Worm (Caenorhabditis elegans): ENCODE measurements around the gene twk-2.

Gene twk-2

DNA sequence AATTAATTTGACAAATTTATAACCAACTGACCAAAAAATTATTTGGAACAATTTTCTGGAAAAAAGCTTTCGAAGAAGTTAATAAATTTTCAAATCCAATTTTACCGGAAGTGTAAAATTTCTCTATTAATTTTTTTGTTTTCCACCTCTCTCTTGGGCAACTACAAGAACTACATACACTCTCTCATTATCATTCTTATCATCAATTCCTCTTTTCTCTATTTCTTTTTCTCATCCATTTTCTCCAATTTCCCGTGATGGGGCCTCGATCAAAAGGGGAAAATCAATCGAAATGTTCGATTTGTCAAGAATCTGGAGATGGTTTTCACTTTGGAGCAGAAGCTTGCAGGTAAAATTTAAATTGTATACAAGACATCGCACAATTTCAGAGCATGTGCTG, 19.8 kb downstream of the twk-2 start, which contains the start of gene nhr-109:
TSS of gene nhr-109 (plus strand) at position 222 of the 400 bp plus-strand sequence.
- TF ChIP-seq nhr-80 (tag; optimal IDR thresholded peaks at IDR 0.05) (peak; percentile 39), ceh-27 (GFP tag; optimal IDR thresholded peaks at IDR 0.05) (no peak)

DNA sequence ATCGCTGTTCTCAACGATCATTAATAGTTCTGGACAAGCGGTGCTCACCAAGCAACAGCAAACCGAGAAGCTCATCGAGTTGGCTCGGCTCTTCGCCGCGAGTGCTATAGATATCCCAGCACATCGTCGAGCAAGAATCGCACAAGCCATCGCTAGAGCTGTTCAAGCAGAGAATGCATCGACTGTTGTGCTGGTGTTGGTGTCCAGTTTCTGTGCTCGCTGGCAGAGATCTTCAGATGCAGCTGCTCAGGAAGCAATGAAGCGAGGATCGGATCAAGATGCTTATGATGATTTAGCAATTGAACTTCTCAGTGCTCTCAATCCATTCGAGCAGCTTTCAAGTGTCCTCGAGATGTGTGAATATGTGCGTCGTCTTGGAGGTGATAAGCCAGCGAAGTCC, 24.8 kb downstream of the twk-2 start:
- TF ChIP-seq let-526 (GFP tag; IDR thresholded peaks at IDR 0.05) (no peak), madf-8 (GFP tag; conservative IDR thresholded peaks at IDR 0.05) (0 out of 2 replicates have a peak, but pooled peaks have one; percentile 11), zfh-2 (GFP tag; conservative IDR thresholded peaks at IDR 0.05) (0 out of 2 replicates have a peak, but pooled peaks have one; percentile 35), cebp-2 (GFP tag; IDR thresholded peaks at IDR 0.05) (0 out of 2 replicates have a peak, but pooled peaks have one; percentile 36), F10E7.11 (tag; optimal IDR thresholded peaks at IDR 0.05) (no peak)

DNA sequence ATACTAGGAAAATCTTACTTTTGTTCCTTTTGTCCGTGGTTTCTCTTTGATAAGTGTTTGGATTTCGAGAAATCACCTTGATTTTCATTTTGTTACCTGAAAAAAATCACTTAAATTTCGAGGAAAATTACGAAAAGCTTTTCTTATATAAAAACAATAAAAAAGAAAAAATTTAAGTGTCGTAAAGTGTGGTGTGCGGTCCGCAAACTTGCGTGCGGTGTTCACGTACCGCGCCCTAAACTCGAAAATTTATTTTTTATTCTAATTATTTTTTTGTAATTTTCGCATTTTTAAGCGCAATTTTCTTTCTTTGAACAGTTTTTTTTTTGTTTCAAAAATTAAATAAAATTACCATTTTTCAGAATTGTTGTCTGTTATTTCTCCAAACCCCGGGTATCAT, 28.1 kb downstream of the twk-2 start, which contains the start of the genes dcaf-13 and toe-1:
TSS of gene dcaf-13 (minus strand) at position 96 of the 400 bp plus-strand sequence.
TSS of gene toe-1 (plus strand) at position 361 of the 400 bp plus-strand sequence.
- TF ChIP-seq lsl-1 (GFP tag; optimal IDR thresholded peaks at IDR 0.05) (peak; percentile 5), hmg-1.2 (GFP tag; IDR thresholded peaks at IDR 0.05) (no peak), let-526 (GFP tag; IDR thresholded peaks at IDR 0.05) (no peak), madf-6 (GFP tag; IDR thresholded peaks at IDR 0.05) (peak; percentile 46; the same call in 1 of the 2 replicates), madf-3 (GFP tag; IDR thresholded peaks at IDR 0.05) (no peak)

DNA sequence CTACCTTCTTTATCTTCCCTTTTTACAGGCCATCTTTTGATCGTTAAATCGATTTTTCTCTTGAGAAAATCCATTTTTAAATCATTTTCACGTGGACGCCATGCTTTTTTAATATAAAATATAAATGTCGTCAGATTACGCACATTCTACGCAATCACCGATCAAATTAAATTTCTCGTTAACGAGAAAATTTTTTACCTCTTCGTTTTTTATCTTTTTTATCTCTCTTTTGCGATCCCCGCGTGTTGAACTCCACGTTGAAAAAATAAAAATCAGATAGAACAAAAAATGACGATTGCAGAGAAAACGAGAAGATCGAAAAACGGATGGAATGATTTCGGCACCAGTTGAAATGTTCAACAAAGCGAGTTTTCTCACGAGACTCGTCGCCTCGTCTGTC, 33.0 kb downstream of the twk-2 start, which contains the start of gene bpnt-1:
TSS of gene bpnt-1 (plus strand) at position 301 of the 400 bp plus-strand sequence.
- TF ChIP-seq dpff-1 (tag; optimal IDR thresholded peaks at IDR 0.05) (no peak), somi-1 (GFP tag; optimal IDR thresholded peaks at IDR 0.05) (no peak), tlf-1 (GFP tag; optimal IDR thresholded peaks at IDR 0.05) (no peak), egl-44 (GFP tag; IDR thresholded peaks at IDR 0.05) (no peak), ztf-18 (tag; optimal IDR thresholded peaks at IDR 0.05) (no peak), Y95B8A.8 (GFP tag; IDR thresholded peaks at IDR 0.05) (0 out of 2 replicates have a peak, but pooled peaks have one; percentile 28), aptf-2 (GFP tag; conservative IDR thresholded peaks at IDR 0.05) (no peak), ceh-58 (GFP tag; IDR thresholded peaks at IDR 0.05) (no peak)

DNA sequence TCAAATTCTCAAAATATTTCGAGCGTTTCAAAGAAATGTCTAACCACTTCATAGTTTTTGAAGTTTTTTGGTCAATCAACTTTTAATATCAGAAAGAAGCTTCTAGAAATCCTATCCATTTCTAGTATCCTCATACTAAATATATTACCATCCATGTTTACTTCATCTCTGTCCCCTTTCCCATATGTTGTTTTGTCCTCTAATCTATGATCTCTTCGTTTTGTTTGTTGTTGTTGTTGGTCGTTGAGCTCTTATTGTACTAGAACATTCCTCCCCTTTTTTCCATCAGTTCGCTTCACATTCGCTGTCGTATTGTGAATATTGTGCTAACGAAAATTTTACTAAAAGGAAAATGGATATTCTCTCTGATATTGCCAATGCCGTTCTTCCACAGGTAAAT, 35.6 kb downstream of the twk-2 start, which contains the start of gene sod-5:
TSS of gene sod-5 (plus strand) at position 301 of the 400 bp plus-strand sequence.
- TF ChIP-seq lsl-1 (GFP tag; optimal IDR thresholded peaks at IDR 0.05): no peak
- no peak for TF ChIP-seq somi-1 (GFP tag; optimal IDR thresholded peaks at IDR 0.05)
- TF ChIP-seq tbx-9 (tag; optimal IDR thresholded peaks at IDR 0.05; ENCODE audit: borderline replicate concordance): no peak
- no peak for TF ChIP-seq hrde-1 (tag; optimal IDR thresholded peaks at IDR 0.05; ENCODE audit: borderline replicate concordance)
- no peak for TF ChIP-seq nhr-120 (GFP tag; IDR thresholded peaks at IDR 0.05)
- TF ChIP-seq dpl-1 (GFP tag; optimal IDR thresholded peaks at IDR 0.05): no peak

DNA sequence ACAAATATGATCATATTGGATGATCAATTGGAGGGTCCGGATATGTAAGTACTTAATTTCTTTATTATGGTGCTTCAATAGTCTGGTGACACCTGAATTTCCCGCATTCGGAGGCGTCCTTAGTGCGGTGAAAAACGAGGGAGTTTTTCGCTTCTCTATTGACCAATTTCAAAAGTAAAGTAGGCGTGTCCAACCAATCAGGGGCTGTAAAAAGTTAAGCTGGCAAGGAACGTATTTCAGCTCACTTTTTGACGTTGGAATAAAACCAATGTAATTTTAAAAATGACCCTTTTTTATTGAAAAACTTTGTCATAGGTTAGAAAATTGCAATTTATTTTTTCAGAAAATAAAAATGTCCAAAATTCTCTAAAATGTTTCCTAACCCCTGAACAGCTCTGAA, 43.3 kb downstream of the twk-2 start:
- TF ChIP-seq nfyb-1 (GFP tag; IDR thresholded peaks at IDR 0.05) (peak; percentile 63; the same call in 1 of the 2 replicates), F23B12.7 (tag; optimal IDR thresholded peaks at IDR 0.05; ENCODE audit: insufficient read depth) (no peak), Y79H2A.3 (GFP tag; conservative IDR thresholded peaks at IDR 0.05) (no peak)

DNA sequence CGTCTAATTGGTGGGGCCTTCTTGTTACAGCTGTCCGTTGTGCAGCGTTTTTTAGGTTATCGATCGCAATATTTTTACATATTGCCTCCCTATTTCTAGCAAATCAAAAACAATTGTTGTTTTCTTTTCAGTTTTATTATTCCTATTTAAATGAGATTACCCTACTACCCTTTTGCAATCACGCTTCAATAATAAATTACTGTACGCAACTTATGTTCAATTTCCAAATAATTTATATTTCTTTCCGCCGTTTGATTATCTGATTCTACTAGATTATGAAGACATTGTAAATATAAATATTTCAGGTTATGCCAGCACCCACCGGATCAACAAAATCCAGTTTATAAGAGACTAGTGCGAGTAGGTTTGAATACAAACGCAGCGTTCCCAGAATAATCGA, 47.6 kb downstream of the twk-2 start, which contains the start of gene ZK430.5:
TSS of gene ZK430.5 (plus strand) at position 301 of the 400 bp plus-strand sequence.
- TF ChIP-seq F10E7.11 (tag; optimal IDR thresholded peaks at IDR 0.05) (no peak), D2030.7 (GFP tag; IDR thresholded peaks at IDR 0.05) (no peak), nhr-27 (tag; optimal IDR thresholded peaks at IDR 0.05) (no peak), F37B4.10 (GFP tag; IDR thresholded peaks at IDR 0.05) (no peak), fkh-3 (tag; optimal IDR thresholded peaks at IDR 0.05) (no peak), pha-4 (tag; optimal IDR thresholded peaks at IDR 0.05) (no peak), ZK185.1 (tag; optimal IDR thresholded peaks at IDR 0.05; ENCODE audit: poor library complexity, severe bottlenecking) (no peak), egl-44 (GFP tag; IDR thresholded peaks at IDR 0.05) (no peak), B0336.3 (GFP tag; IDR thresholded peaks at IDR 0.05) (no peak), F55B11.4 (tag; optimal IDR thresholded peaks at IDR 0.05; ENCODE audit: borderline replicate concordance, insufficient read depth) (no peak), repo-1 (tag; optimal IDR thresholded peaks at IDR 0.05) (no peak), zim-3 (tag; optimal IDR thresholded peaks at IDR 0.05) (no peak), nhr-120 (GFP tag; IDR thresholded peaks at IDR 0.05) (no peak), K12H6.12 (tag; optimal IDR thresholded peaks at IDR 0.05) (no peak), nfya-1 (tag; optimal IDR thresholded peaks at IDR 0.05; ENCODE audit: borderline replicate concordance, insufficient read depth) (no peak)
